Fruit fly (Drosophila melanogaster): ENCODE data around the gene Gtpx.

Gene Gtpx

dm6 chr3L:3346294-3346693 is 20.2 kb downstream of the Gtpx start:
- TF ChIP-seq Pif1B (GFP tag; optimal IDR thresholded peaks at IDR 0.05) (no peak), CG12605 (GFP tag; IDR thresholded peaks at IDR 0.05) (no peak), CG13204 (GFP tag; optimal IDR thresholded peaks at IDR 0.05) (no peak), CG17806 (tag; optimal IDR thresholded peaks at IDR 0.05) (no peak), EcR (GFP tag; optimal IDR thresholded peaks at IDR 0.05) (no peak), CG34367 (tag; optimal IDR thresholded peaks at IDR 0.05) (no peak)

- TF ChIP-seq CG12605 (GFP tag; IDR thresholded peaks at IDR 0.05), result no peak
- no peak for TF ChIP-seq CG17806 (tag; optimal IDR thresholded peaks at IDR 0.05)
- TF ChIP-seq CG4496 (GFP tag; IDR thresholded peaks at IDR 0.05), result 0 out of 3 replicates have a peak, but pooled peaks have one; percentile 26
- peak; percentile 53 for TF ChIP-seq EcR (GFP tag; optimal IDR thresholded peaks at IDR 0.05)
Measured at dm6 chr3L:3348956-3349824, 23.1 kb downstream of the Gtpx start.

DNA sequence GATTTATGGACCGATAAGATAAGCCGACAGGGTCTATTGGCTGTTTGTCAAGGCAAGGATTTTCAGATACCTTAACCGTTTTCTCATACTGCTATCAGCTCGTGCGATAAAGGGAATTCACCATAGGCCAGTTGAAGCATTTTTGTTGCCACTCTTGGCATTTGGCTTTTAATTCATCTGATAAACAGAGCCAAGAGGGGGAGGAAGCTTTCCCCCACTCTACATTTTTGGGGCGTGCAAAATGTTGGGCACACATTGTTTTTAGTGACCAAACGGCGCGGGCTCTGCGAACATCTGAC is 23.7 kb downstream of the Gtpx start:
- TF ChIP-seq Snoo (tag; optimal IDR thresholded peaks at IDR 0.05) (no peak), D1 (tag; optimal IDR thresholded peaks at IDR 0.05) (no peak), Ets98B (GFP tag; IDR thresholded peaks at IDR 0.05) (no peak), CG12605 (GFP tag; IDR thresholded peaks at IDR 0.05) (no peak), gl (tag; optimal IDR thresholded peaks at IDR 0.05) (no peak), Pif1B (GFP tag; optimal IDR thresholded peaks at IDR 0.05) (no peak), fd96Ca (GFP tag; IDR thresholded peaks at IDR 0.05) (no peak), CG9948 (tag; optimal IDR thresholded peaks at IDR 0.05) (no peak), rn (GFP tag; IDR thresholded peaks at IDR 0.05) (no peak), CG4496 (GFP tag; IDR thresholded peaks at IDR 0.05) (no peak), CG15710 (tag; optimal IDR thresholded peaks at IDR 0.05) (no peak), CG13204 (GFP tag; optimal IDR thresholded peaks at IDR 0.05) (no peak)

DNA sequence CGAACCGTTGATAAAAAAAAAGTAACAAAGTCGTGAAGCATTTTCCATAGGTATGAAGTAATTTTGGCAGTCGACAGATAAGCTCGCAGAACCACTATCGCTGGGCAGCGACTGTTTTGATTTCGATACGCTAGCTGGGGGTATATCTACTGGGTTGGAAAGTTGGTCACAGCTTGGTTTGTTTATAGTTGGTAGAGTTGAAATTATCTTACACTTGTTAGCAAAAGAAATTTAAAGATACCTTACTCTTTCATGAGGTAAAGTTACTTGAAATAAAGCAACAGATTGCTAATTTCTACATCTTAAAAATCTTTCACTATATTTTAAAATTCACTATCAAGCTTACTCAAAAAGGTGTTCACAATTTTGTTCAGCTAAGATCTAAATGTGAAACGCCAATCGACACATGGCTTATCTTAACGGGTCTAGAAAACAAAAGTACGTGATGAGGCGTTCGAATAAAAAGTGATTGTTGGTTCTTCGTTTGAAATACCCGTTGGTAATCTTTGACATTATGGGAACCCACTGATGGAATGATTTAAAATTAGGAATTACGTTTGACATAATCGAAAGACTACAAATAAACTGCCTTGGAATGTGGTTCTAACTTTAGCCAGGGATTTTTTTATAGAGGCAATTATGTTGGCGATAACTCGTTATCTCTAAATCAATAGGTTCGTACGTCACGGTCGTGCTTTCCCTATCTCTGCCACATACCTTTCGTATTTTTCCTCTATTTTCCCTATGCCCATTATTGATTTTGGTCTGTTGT is 24.7 kb downstream of the Gtpx start:
- TF ChIP-seq rn (GFP tag; IDR thresholded peaks at IDR 0.05), result no peak
- TF ChIP-seq CG15710 (tag; optimal IDR thresholded peaks at IDR 0.05), result no peak
- no peak for TF ChIP-seq CG13204 (GFP tag; optimal IDR thresholded peaks at IDR 0.05)
- no peak for TF ChIP-seq CG17806 (tag; optimal IDR thresholded peaks at IDR 0.05)
- TF ChIP-seq CG8159 (tag; optimal IDR thresholded peaks at IDR 0.05), result no peak
- TF ChIP-seq EcR (GFP tag; optimal IDR thresholded peaks at IDR 0.05), result no peak
- TF ChIP-seq CG4496 (GFP tag; IDR thresholded peaks at IDR 0.05), result no peak
- no peak for TF ChIP-seq CG9948 (tag; optimal IDR thresholded peaks at IDR 0.05)
- no peak for TF ChIP-seq CG10348 (GFP tag; IDR thresholded peaks at IDR 0.05)
- no peak for TF ChIP-seq CG14655 (GFP tag; optimal IDR thresholded peaks at IDR 0.05)
- no peak for TF ChIP-seq Snoo (tag; optimal IDR thresholded peaks at IDR 0.05)
- TF ChIP-seq CG34367 (tag; optimal IDR thresholded peaks at IDR 0.05), result no peak
- TF ChIP-seq CG32121 (GFP tag; IDR thresholded peaks at IDR 0.05), result no peak
- no peak for TF ChIP-seq D1 (tag; optimal IDR thresholded peaks at IDR 0.05)
- TF ChIP-seq CG12605 (GFP tag; IDR thresholded peaks at IDR 0.05), result no peak
- no peak for TF ChIP-seq gl (tag; optimal IDR thresholded peaks at IDR 0.05)
- TF ChIP-seq CG8301 (tag; optimal IDR thresholded peaks at IDR 0.05), result no peak

dm6 chr3L:3351814-3352359 is 25.8 kb downstream of the Gtpx start:
- TF ChIP-seq CG32121 (GFP tag; IDR thresholded peaks at IDR 0.05), result no peak
- peak; percentile 27 for TF ChIP-seq EcR (GFP tag; optimal IDR thresholded peaks at IDR 0.05)

dm6 chr3L:3352516-3352915 is 26.5 kb downstream of the Gtpx start:
- TF ChIP-seq CG8301 (tag; optimal IDR thresholded peaks at IDR 0.05), result no peak
- no peak for TF ChIP-seq Ets98B (GFP tag; IDR thresholded peaks at IDR 0.05)
- no peak for TF ChIP-seq Pif1A (GFP tag; optimal IDR thresholded peaks at IDR 0.05)
- TF ChIP-seq CG32121 (GFP tag; IDR thresholded peaks at IDR 0.05), result no peak
- no peak for TF ChIP-seq CG17806 (tag; optimal IDR thresholded peaks at IDR 0.05)
- TF ChIP-seq CG13204 (GFP tag; optimal IDR thresholded peaks at IDR 0.05), result no peak
- TF ChIP-seq CG15710 (tag; optimal IDR thresholded peaks at IDR 0.05), result no peak

dm6 chr3L:3353297-3353696 is 27.2 kb downstream of the Gtpx start:
- TF ChIP-seq CG14655 (GFP tag; optimal IDR thresholded peaks at IDR 0.05) (no peak), CG8301 (tag; optimal IDR thresholded peaks at IDR 0.05) (no peak), Ets98B (GFP tag; IDR thresholded peaks at IDR 0.05) (no peak), CG15710 (tag; optimal IDR thresholded peaks at IDR 0.05) (no peak), CG13204 (GFP tag; optimal IDR thresholded peaks at IDR 0.05) (no peak), CG10348 (GFP tag; IDR thresholded peaks at IDR 0.05) (no peak), EcR (GFP tag; optimal IDR thresholded peaks at IDR 0.05) (no peak), CG12605 (GFP tag; IDR thresholded peaks at IDR 0.05) (no peak), Pif1B (GFP tag; optimal IDR thresholded peaks at IDR 0.05) (no peak), CG34367 (tag; optimal IDR thresholded peaks at IDR 0.05) (no peak), CG4496 (GFP tag; IDR thresholded peaks at IDR 0.05) (no peak), Snoo (tag; optimal IDR thresholded peaks at IDR 0.05) (no peak), D1 (tag; optimal IDR thresholded peaks at IDR 0.05) (no peak), Pif1A (GFP tag; optimal IDR thresholded peaks at IDR 0.05) (no peak), fd96Ca (GFP tag; IDR thresholded peaks at IDR 0.05) (no peak)
